Worm (Caenorhabditis elegans) whole organism, late embryonic: Measurements from ENCODE around the gene K09H11.6.
A peak's percentile ranks its signal among the peaks of the same experiment; 100 is the strongest.

Source experiments
- C38D4.7 ChIP-seq: fragments of 200-800 bp; sonication (Bioruptor generic); optimal IDR thresholded peaks from 2 replicates; lab custom pipeline; 2018; ENCODE audit warnings: mild to moderate bottlenecking, missing genetic modification characterization, moderate library complexity, missing compliant biosample characterization
- K09A11.1 ChIP-seq: sonication (generic microtip); optimal IDR thresholded peaks from 2 replicates; lab custom pipeline; 2017; ENCODE audit warnings: antibody characterized with exemption, mild to moderate bottlenecking, missing genetic modification characterization, missing compliant biosample characterization; ENCODE audit not compliant: insufficient read depth
- ahr-1 ChIP-seq: sonication (generic microtip); optimal IDR thresholded peaks from 2 replicates; lab custom pipeline; 2016; ENCODE audit warnings: missing genetic modification characterization, missing compliant biosample characterization
- ceh-14 ChIP-seq: sonication (generic microtip); optimal IDR thresholded peaks from 2 replicates; lab custom pipeline; 2016; ENCODE audit warnings: missing genotype, missing genetic modification characterization, missing compliant biosample characterization
- ceh-2 ChIP-seq: sonication (generic microtip); optimal IDR thresholded peaks from 2 replicates; lab custom pipeline; 2016; ENCODE audit warnings: missing genotype, missing genetic modification characterization, missing compliant biosample characterization
- ceh-22 ChIP-seq: sonication (generic microtip); optimal IDR thresholded peaks from 2 replicates; lab custom pipeline; 2017; ENCODE audit warnings: missing biosample characterization, missing genetic modification characterization
- ceh-30 ChIP-seq: fragments of 150-350 bp; optimal IDR thresholded peaks from 2 replicates; lab custom pipeline; 2014; ENCODE audit warnings: missing biosample characterization, missing genetic modification characterization
- ceh-31 ChIP-seq: sonication (generic microtip); optimal IDR thresholded peaks from 2 replicates; lab custom pipeline; 2016; ENCODE audit warnings: missing genetic modification characterization, missing compliant biosample characterization
- ceh-45 ChIP-seq: fragments of 200-800 bp; sonication (Bioruptor generic); IDR thresholded peaks from 2 replicates; pipeline ENCODE4 v1.3.6; 2022; ENCODE audit warnings: missing genetic modification reagents, missing genetic modification characterization, missing compliant biosample characterization
- ceh-48 ChIP-seq: sonication (generic microtip); optimal IDR thresholded peaks from 2 replicates; lab custom pipeline; 2016; ENCODE audit warnings: missing genetic modification characterization, inconsistent platforms, missing compliant biosample characterization
- ceh-6 ChIP-seq: fragments of 200-800 bp; sonication (Bioruptor generic); optimal IDR thresholded peaks from 2 replicates; lab custom pipeline; 2018; ENCODE audit warnings: mild to moderate bottlenecking, missing genetic modification characterization, missing compliant biosample characterization
- dmd-4 ChIP-seq: sonication (generic microtip); optimal IDR thresholded peaks from 2 replicates; lab custom pipeline; 2016; ENCODE audit warnings: borderline replicate concordance, missing genetic modification characterization, missing compliant biosample characterization
- dve-1 ChIP-seq: sonication (generic microtip); optimal IDR thresholded peaks from 2 replicates; lab custom pipeline; 2017; ENCODE audit warnings: antibody characterized with exemption, mild to moderate bottlenecking, missing genetic modification characterization, missing compliant biosample characterization
- elt-2 ChIP-seq: sonication (generic microtip); optimal IDR thresholded peaks from 2 replicates; lab custom pipeline; 2016; ENCODE audit warnings: missing genetic modification reagents, missing genetic modification characterization, missing compliant biosample characterization
- fkh-10 ChIP-seq: fragments of 150-350 bp; optimal IDR thresholded peaks from 2 replicates; lab custom pipeline; 2014; ENCODE audit warnings: missing biosample characterization, missing genetic modification reagents, missing genetic modification characterization
- fkh-6 ChIP-seq: sonication (generic microtip); optimal IDR thresholded peaks from 2 replicates; lab custom pipeline; 2016; ENCODE audit warnings: missing genetic modification characterization, missing compliant biosample characterization
- hlh-15 ChIP-seq: sonication (generic microtip); optimal IDR thresholded peaks from 2 replicates; lab custom pipeline; 2016; ENCODE audit warnings: missing genetic modification characterization, missing compliant biosample characterization
- madf-2 ChIP-seq: sonication (generic microtip); optimal IDR thresholded peaks from 2 replicates; lab custom pipeline; 2017; ENCODE audit warnings: missing genetic modification characterization, missing compliant biosample characterization
- mec-3 ChIP-seq: sonication (generic microtip); optimal IDR thresholded peaks from 2 replicates; lab custom pipeline; 2016; ENCODE audit warnings: borderline replicate concordance, missing genetic modification characterization, missing compliant biosample characterization
- nhr-11 ChIP-seq: fragments of 150-350 bp; optimal IDR thresholded peaks from 2 replicates; lab custom pipeline; 2014; ENCODE audit warnings: missing biosample characterization, missing genetic modification characterization
- odd-2 ChIP-seq: sonication (generic microtip); optimal IDR thresholded peaks from 2 replicates; lab custom pipeline; 2017; ENCODE audit warnings: antibody characterized with exemption, mild to moderate bottlenecking, missing genetic modification characterization, missing compliant biosample characterization
- pag-3 ChIP-seq: sonication (generic microtip); optimal IDR thresholded peaks from 2 replicates; lab custom pipeline; 2016; ENCODE audit warnings: missing compliant biosample characterization, missing genetic modification characterization, borderline replicate concordance
- pat-9 ChIP-seq: fragments of 200-800 bp; sonication (Bioruptor generic); optimal IDR thresholded peaks from 2 replicates; lab custom pipeline; 2018; ENCODE audit warnings: mild to moderate bottlenecking, missing genetic modification characterization, moderate library complexity, missing compliant biosample characterization
- pha-4 ChIP-seq: fragments of 150-350 bp; optimal IDR thresholded peaks from 2 replicates; lab custom pipeline; 2018; ENCODE audit warnings: missing biosample characterization, missing genetic modification reagents, missing genetic modification characterization
- ref-2 ChIP-seq: sonication (generic microtip); optimal IDR thresholded peaks from 2 replicates; lab custom pipeline; 2016; ENCODE audit warnings: missing genetic modification characterization, missing compliant biosample characterization
- rnt-1 ChIP-seq: sonication (generic microtip); optimal IDR thresholded peaks from 2 replicates; lab custom pipeline; 2016; ENCODE audit warnings: missing genetic modification characterization, missing compliant biosample characterization
- sdc-2 ChIP-seq: sonication (generic microtip); optimal IDR thresholded peaks from 2 replicates; lab custom pipeline; 2016; ENCODE audit warnings: missing genotype, missing genetic modification characterization, missing compliant biosample characterization
- sox-2 ChIP-seq: fragments of 200-800 bp; sonication (Bioruptor generic); IDR thresholded peaks from 2 replicates; pipeline ENCODE4 v1.3.6; 2022; ENCODE audit warnings: missing genetic modification reagents, missing genetic modification characterization, missing compliant biosample characterization
- syd-9 ChIP-seq: sonication (generic microtip); optimal IDR thresholded peaks from 2 replicates; lab custom pipeline; 2016; ENCODE audit warnings: mild to moderate bottlenecking, missing genetic modification characterization, moderate library complexity, missing compliant biosample characterization
- unc-3 ChIP-seq, 2 experiments: fragments of 200-800 bp in 1 of 2; sonication (Bioruptor generic) in 1 of 2; sonication (generic microtip) in 1 of 2; conservative IDR thresholded peaks in 1 of 2; optimal IDR thresholded peaks in 1 of 2; 2 replicates each; pipeline versions ENCODE4 v1.3.6 to Lab custom; 2016 to 2022; ENCODE audit warnings: missing compliant biosample characterization in 2 of 2, missing genetic modification characterization in 2 of 2, missing genetic modification reagents in 1 of 2
- unc-42 ChIP-seq: sonication (generic microtip); optimal IDR thresholded peaks from 2 replicates; lab custom pipeline; 2016; ENCODE audit warnings: missing genotype, missing genetic modification characterization, missing compliant biosample characterization
- unc-55 ChIP-seq: sonication (generic microtip); optimal IDR thresholded peaks from 2 replicates; lab custom pipeline; 2017; ENCODE audit warnings: missing biosample characterization, missing genetic modification reagents, missing genetic modification characterization
- unc-86 ChIP-seq: sonication (generic microtip); optimal IDR thresholded peaks from 2 replicates; lab custom pipeline; 2016; ENCODE audit warnings: missing genetic modification characterization, missing compliant biosample characterization
- zip-5 ChIP-seq: sonication (generic microtip); optimal IDR thresholded peaks from 2 replicates; lab custom pipeline; 2016; ENCODE audit warnings: missing genetic modification characterization, missing compliant biosample characterization

K09H11.6 gene

ce11 chrV:5712652-5713051, 23.3 kb downstream of the K09H11.6 start, which contains the start of gene gcst-1:
Gene gcst-1, plus strand, starts transcription at chrV:5712928.
- TF ChIP-seq ahr-1 (no peak), nhr-11 (no peak), ceh-31 (no peak), unc-86 (tag; lab: Kevin White, UChicago) (no peak), ceh-6 (GFP tag; lab: Kevin White, UChicago) (no peak), zip-5 (tag; lab: Kevin White, UChicago) (no peak), elt-2 (tag; lab: Kevin White, UChicago) (peak; percentile 82), ceh-48 (tag; lab: Kevin White, UChicago) (no peak), pag-3 (tag; lab: Kevin White, UChicago) (no peak)
- TF ChIP-seq, all 69 proteins: peak for 1

ce11 chrV:5712189-5712588, 23.8 kb downstream of the K09H11.6 start:
- TF ChIP-seq ceh-2 (tag; lab: Kevin White, UChicago): no peak
- TF ChIP-seq unc-42 (tag; lab: Kevin White, UChicago): peak; percentile 21

ce11 chrV:5708331-5708730, 27.6 kb downstream of the K09H11.6 start:
- TF ChIP-seq unc-86 (tag; lab: Kevin White, UChicago) (no peak), unc-42 (tag; lab: Kevin White, UChicago) (peak; percentile 56)

ce11 chrV:5705510-5705909, 30.5 kb downstream of the K09H11.6 start, which contains the start of gene peli-1:
Gene peli-1, plus strand, starts transcription at chrV:5705810.
- TF ChIP-seq sox-2 (GFP tag; lab: Robert Waterston, UW) (no peak), madf-2 (tag; lab: Kevin White, UChicago) (no peak), ref-2 (no peak), C38D4.7 (no peak), unc-55 (no peak), ceh-30 (tag; lab: Kevin White, UChicago) (no peak), odd-2 (tag; lab: Kevin White, UChicago) (no peak)

ce11 chrV:5704467-5704866, 31.5 kb downstream of the K09H11.6 start:
- TF ChIP-seq syd-9 (tag; lab: Kevin White, UChicago): no peak
- no peak for TF ChIP-seq C38D4.7
- TF ChIP-seq fkh-6 (tag; lab: Kevin White, UChicago): no peak
- TF ChIP-seq ceh-30 (tag; lab: Kevin White, UChicago): no peak
- no peak for TF ChIP-seq ceh-22
- no peak for TF ChIP-seq unc-55

- no peak for TF ChIP-seq mec-3 (tag; lab: Kevin White, UChicago)
- no peak for TF ChIP-seq sdc-2 (tag; lab: Kevin White, UChicago)
- no peak for TF ChIP-seq K09A11.1 (tag; lab: Kevin White, UChicago)
- TF ChIP-seq C38D4.7: no peak
- TF ChIP-seq ceh-45 (GFP tag; lab: Robert Waterston, UW): no peak
- TF ChIP-seq unc-42 (tag; lab: Kevin White, UChicago): no peak
- TF ChIP-seq dve-1 (tag; lab: Kevin White, UChicago): no peak
- no peak for TF ChIP-seq pat-9 (tag; lab: Kevin White, UChicago)
- TF ChIP-seq rnt-1 (tag; lab: Kevin White, UChicago): no peak
- TF ChIP-seq hlh-15 (tag; lab: Kevin White, UChicago): no peak
- no peak for TF ChIP-seq pha-4 (tag; lab: Kevin White, UChicago)
- no peak for TF ChIP-seq fkh-10 (GFP tag; lab: Kevin White, UChicago)
- TF ChIP-seq ceh-14 (tag; lab: Kevin White, UChicago): no peak
- TF ChIP-seq dmd-4 (tag; lab: Kevin White, UChicago): no peak
- no peak for TF ChIP-seq unc-3 (GFP tag; conservative IDR thresholded peaks at IDR 0.05; lab: Robert Waterston, UW)
- no peak for TF ChIP-seq unc-3 (tag; optimal IDR thresholded peaks at IDR 0.05; lab: Kevin White, UChicago)
- no peak for TF ChIP-seq ceh-6 (GFP tag; lab: Kevin White, UChicago)
- TF ChIP-seq, all 69 proteins: peak for 0
These were observed 34.9 kb downstream of the K09H11.6 start for ce11 chrV:5701106-5701505.
